Fruit fly (Drosophila melanogaster) whole organism, prepupa: ENCODE measurements around the gene mbo.

Experiments used
- CG10669 ChIP-seq: fragments of 200-800 bp; sonication (Bioruptor generic); optimal IDR thresholded peaks from 3 replicates; lab custom pipeline; 2018; ENCODE audit warnings: missing biosample characterization, mild to moderate bottlenecking, missing genetic modification characterization, moderate library complexity
- CG11294 ChIP-seq: fragments of 200-800 bp; sonication (Bioruptor generic); IDR thresholded peaks from 2 replicates; pipeline ENCODE4 v1.3.6; 2022; ENCODE audit warnings: missing biosample characterization, missing genetic modification characterization
- CG11762 ChIP-seq: fragments of 200-800 bp; sonication (Bioruptor generic); optimal IDR thresholded peaks from 3 replicates; lab custom pipeline; 2016; ENCODE audit warnings: missing biosample characterization, missing genetic modification characterization; ENCODE audit not compliant: insufficient read depth
- CG11902 ChIP-seq: fragments of 200-800 bp; sonication (Bioruptor generic); optimal IDR thresholded peaks from 3 replicates; lab custom pipeline; 2016; ENCODE audit warnings: missing biosample characterization, missing genetic modification characterization
- CG15336 ChIP-seq: fragments of 200-800 bp; sonication (Bioruptor generic); IDR thresholded peaks from 2 replicates; pipeline ENCODE4 v1.3.6; 2022; ENCODE audit warnings: missing biosample characterization, missing genetic modification characterization
- CG1621 ChIP-seq: fragments of 200-800 bp; sonication (Bioruptor generic); optimal IDR thresholded peaks from 3 replicates; lab custom pipeline; 2018; ENCODE audit warnings: missing biosample characterization, mild to moderate bottlenecking, missing genetic modification characterization
- CG16779 ChIP-seq: fragments of 200-800 bp; sonication (Bioruptor generic); optimal IDR thresholded peaks from 3 replicates; lab custom pipeline; 2017; ENCODE audit warnings: missing biosample characterization, mild to moderate bottlenecking, missing genetic modification characterization
- CG3032 ChIP-seq: fragments of 200-800 bp; optimal IDR thresholded peaks from 2 replicates; lab custom pipeline; 2019; ENCODE audit warnings: missing biosample characterization, mild to moderate bottlenecking, missing genetic modification characterization, moderate library complexity
- CG34406 ChIP-seq: fragments of 200-800 bp; sonication (Bioruptor generic); optimal IDR thresholded peaks from 3 replicates; lab custom pipeline; 2016; ENCODE audit warnings: missing biosample characterization, missing genetic modification characterization
- CG6163 ChIP-seq: fragments of 200-800 bp; sonication (Bioruptor generic); IDR thresholded peaks from 3 replicates; pipeline ENCODE4 v1.3.6; 2022; ENCODE audit warnings: missing biosample characterization, missing genetic modification characterization
- CG6276 ChIP-seq: fragments of 200-800 bp; sonication (Bioruptor generic); optimal IDR thresholded peaks from 2 replicates; lab custom pipeline; 2017; ENCODE audit warnings: missing biosample characterization, mild to moderate bottlenecking, missing genetic modification characterization
- CG6792 ChIP-seq: fragments of 200-800 bp; sonication (Bioruptor generic); optimal IDR thresholded peaks from 3 replicates; lab custom pipeline; 2016; ENCODE audit warnings: missing biosample characterization, missing genetic modification characterization
- CG6808 ChIP-seq: fragments of 200-800 bp; sonication (Bioruptor generic); optimal IDR thresholded peaks from 3 replicates; lab custom pipeline; 2017; ENCODE audit warnings: missing biosample characterization, missing genetic modification characterization, mild to moderate bottlenecking, moderate library complexity, missing genetic modification reagents
- CG8119 ChIP-seq: fragments of 200-800 bp; sonication (Bioruptor generic); IDR thresholded peaks from 3 replicates; pipeline ENCODE4 v1.3.6; 2022; ENCODE audit warnings: missing biosample characterization, missing genetic modification characterization
- CG9139 ChIP-seq: fragments of 200-800 bp; sonication (Bioruptor generic); optimal IDR thresholded peaks from 3 replicates; lab custom pipeline; 2017; ENCODE audit warnings: missing biosample characterization, mild to moderate bottlenecking, missing genetic modification characterization
- Eip75B ChIP-seq: fragments of 200-800 bp; sonication (Bioruptor generic); optimal IDR thresholded peaks from 3 replicates; lab custom pipeline; 2016; ENCODE audit warnings: missing biosample characterization, missing genetic modification characterization
- Eip93F ChIP-seq: fragments of 200-800 bp; sonication (Bioruptor generic); optimal IDR thresholded peaks from 2 replicates; lab custom pipeline; 2016; ENCODE audit warnings: missing biosample characterization, mild to moderate bottlenecking, missing genetic modification characterization
- Hr38 ChIP-seq: sonication (Bioruptor generic); optimal IDR thresholded peaks from 2 replicates; lab custom pipeline; 2016; ENCODE audit warnings: missing biosample characterization, missing genetic modification characterization
- Hr39 ChIP-seq: fragments of 200-800 bp; sonication (Bioruptor generic); optimal IDR thresholded peaks from 2 replicates; lab custom pipeline; 2016; ENCODE audit warnings: missing biosample characterization, missing genetic modification characterization
- Lpt ChIP-seq: fragments of 200-800 bp; sonication (Bioruptor generic); optimal IDR thresholded peaks from 3 replicates; lab custom pipeline; 2016; ENCODE audit warnings: missing biosample characterization, missing genetic modification characterization
- OdsH ChIP-seq: fragments of 200-800 bp; sonication (Bioruptor generic); optimal IDR thresholded peaks from 3 replicates; lab custom pipeline; 2016; ENCODE audit warnings: missing biosample characterization, missing genetic modification characterization
- Smox ChIP-seq: fragments of 200-800 bp; sonication (Bioruptor generic); optimal IDR thresholded peaks from 3 replicates; lab custom pipeline; 2016; ENCODE audit warnings: missing biosample characterization, missing genetic modification characterization
- Sox15 ChIP-seq: fragments of 200-800 bp; sonication (Bioruptor generic); optimal IDR thresholded peaks from 3 replicates; lab custom pipeline; 2016; ENCODE audit warnings: missing biosample characterization, missing genetic modification characterization
- achi ChIP-seq: fragments of 200-800 bp; sonication (Bioruptor generic); optimal IDR thresholded peaks from 3 replicates; lab custom pipeline; 2016; ENCODE audit warnings: missing biosample characterization, missing genetic modification characterization
- acj6 ChIP-seq: fragments of 200-800 bp; sonication (Bioruptor generic); optimal IDR thresholded peaks from 3 replicates; lab custom pipeline; 2016; ENCODE audit warnings: missing biosample characterization, missing genetic modification characterization
- cyc ChIP-seq: fragments of 200-800 bp; sonication (Bioruptor generic); optimal IDR thresholded peaks from 3 replicates; lab custom pipeline; 2016; ENCODE audit warnings: missing biosample characterization, missing genetic modification characterization
- eg ChIP-seq: fragments of 200-800 bp; sonication (Bioruptor generic); IDR thresholded peaks from 3 replicates; pipeline ENCODE4 v1.3.6; 2022; ENCODE audit warnings: missing biosample characterization, missing genetic modification characterization
- esn ChIP-seq: fragments of 200-800 bp; sonication (Bioruptor generic); optimal IDR thresholded peaks from 2 replicates; lab custom pipeline; 2016; ENCODE audit warnings: missing biosample characterization, mild to moderate bottlenecking, missing genetic modification characterization, moderate library complexity
- fd59A ChIP-seq: fragments of 200-800 bp; sonication (Bioruptor generic); optimal IDR thresholded peaks from 2 replicates; lab custom pipeline; 2017; ENCODE audit warnings: missing biosample characterization, mild to moderate bottlenecking, missing genetic modification characterization, missing genetic modification reagents
- fd85E ChIP-seq: fragments of 200-800 bp; sonication (Bioruptor generic); optimal IDR thresholded peaks from 3 replicates; lab custom pipeline; 2016; ENCODE audit warnings: missing biosample characterization, missing genetic modification characterization
- fkh ChIP-seq: fragments of 200-800 bp; sonication (Bioruptor generic); optimal IDR thresholded peaks from 3 replicates; lab custom pipeline; 2017; ENCODE audit warnings: missing biosample characterization, mild to moderate bottlenecking, missing genetic modification characterization, moderate library complexity
- lz ChIP-seq: fragments of 200-800 bp; sonication (Bioruptor generic); optimal IDR thresholded peaks from 3 replicates; lab custom pipeline; 2016; ENCODE audit warnings: missing biosample characterization, missing genetic modification characterization
- net ChIP-seq: fragments of 200-800 bp; sonication (Bioruptor generic); optimal IDR thresholded peaks from 3 replicates; lab custom pipeline; 2016; ENCODE audit warnings: missing biosample characterization, missing genetic modification characterization
- pdm3 ChIP-seq: fragments of 200-800 bp; sonication (Bioruptor generic); optimal IDR thresholded peaks from 3 replicates; lab custom pipeline; 2016; ENCODE audit warnings: missing biosample characterization, missing genetic modification characterization
- spab ChIP-seq: fragments of 200-800 bp; sonication (Bioruptor generic); optimal IDR thresholded peaks from 2 replicates; lab custom pipeline; 2017; ENCODE audit warnings: missing biosample characterization, mild to moderate bottlenecking, missing genetic modification characterization, missing genetic modification reagents
- ss ChIP-seq, 2 experiments: fragments of 200-800 bp; sonication (Bioruptor generic); optimal IDR thresholded peaks; 2 replicates in 1 of 2; 3 replicates in 1 of 2; lab custom pipeline; 2017 to 2018; ENCODE audit warnings: mild to moderate bottlenecking in 2 of 2, missing biosample characterization in 2 of 2, missing genetic modification characterization in 2 of 2, moderate library complexity in 1 of 2
- svp ChIP-seq: fragments of 200-800 bp; sonication (Bioruptor generic); peaks from one replicate; lab custom pipeline; 2016; ENCODE audit warnings: missing biosample characterization, missing genetic modification characterization
- topi ChIP-seq: fragments of 200-800 bp; sonication (Bioruptor generic); optimal IDR thresholded peaks from 3 replicates; lab custom pipeline; 2016; ENCODE audit warnings: missing biosample characterization, missing genetic modification characterization
- vri ChIP-seq: fragments of 200-800 bp; sonication (Bioruptor generic); optimal IDR thresholded peaks from 3 replicates; lab custom pipeline; 2016; ENCODE audit warnings: missing biosample characterization, mild to moderate bottlenecking, missing genetic modification characterization

The mbo gene

DNA sequence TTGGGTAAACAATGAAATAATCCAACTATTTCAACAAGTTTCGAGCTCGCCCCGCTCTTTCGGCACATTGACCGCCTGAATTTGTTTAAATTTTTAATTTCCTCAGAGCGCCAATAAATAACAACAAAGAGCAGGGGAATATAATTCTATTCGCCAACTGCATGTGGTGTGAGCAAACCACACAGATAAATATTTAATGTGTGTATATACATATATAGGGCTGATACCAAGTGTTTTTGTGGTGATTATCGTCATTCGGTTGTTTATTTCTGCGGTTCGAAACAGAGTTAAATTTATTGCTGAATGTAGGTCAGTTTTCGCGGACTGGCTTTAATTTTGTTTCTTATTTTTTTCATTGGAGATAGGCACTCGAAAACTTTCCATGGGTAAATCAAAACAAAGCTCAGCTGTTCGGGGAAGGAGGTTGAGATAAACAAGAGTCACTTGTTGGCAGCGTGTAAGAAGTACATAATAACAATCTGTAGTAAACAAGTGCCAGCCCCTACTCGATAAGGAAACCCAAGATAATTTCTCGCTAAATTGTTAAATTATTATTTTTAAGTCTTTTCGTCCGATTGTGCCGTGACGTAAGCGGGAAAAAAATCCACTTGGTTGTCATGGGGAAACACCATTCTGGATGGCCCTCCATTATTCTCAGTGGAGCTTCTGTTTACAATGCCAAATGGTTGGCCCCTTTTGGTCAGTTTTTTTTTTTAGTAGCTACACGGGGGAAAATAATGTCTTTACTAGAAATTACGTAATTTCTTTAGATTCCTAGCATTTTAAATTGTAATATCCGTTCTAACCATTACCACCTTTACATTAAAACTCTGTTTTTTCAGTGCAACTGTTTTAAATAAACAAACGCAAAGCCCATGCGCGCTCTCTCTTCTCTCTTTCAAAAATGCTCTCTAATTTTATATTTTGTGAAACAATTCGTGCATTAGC lies 39.0 kb upstream of the mbo start (continued):
- TF ChIP-seq vri (GFP tag; lab: Kevin White, UChicago): peak; percentile 62
- TF ChIP-seq Eip93F: peak; percentile 36
- peak; percentile 38 for TF ChIP-seq Smox (GFP tag; lab: Kevin White, UChicago)
- no peak for TF ChIP-seq net (GFP tag; lab: Kevin White, UChicago)
- TF ChIP-seq cyc: no peak
- peak; percentile 38 for TF ChIP-seq lz (GFP tag; lab: Kevin White, UChicago)
- no peak for TF ChIP-seq CG34406 (GFP tag; lab: Kevin White, UChicago)
- TF ChIP-seq fkh (GFP tag; lab: Kevin White, UChicago): peak; percentile 65
- TF ChIP-seq CG11294 (GFP tag; lab: Robert Waterston, UW): peak; percentile 61
- TF ChIP-seq CG6792 (GFP tag; lab: Kevin White, UChicago): peak; percentile 41
- peak; percentile 10 for TF ChIP-seq CG6808
- TF ChIP-seq Hr39 (GFP tag; lab: Kevin White, UChicago): peak; percentile 34
- TF ChIP-seq CG6163 (GFP tag; lab: Robert Waterston, UW): peak; percentile 68
- peak; percentile 50 for TF ChIP-seq esn (GFP tag; lab: Kevin White, UChicago)

DNA sequence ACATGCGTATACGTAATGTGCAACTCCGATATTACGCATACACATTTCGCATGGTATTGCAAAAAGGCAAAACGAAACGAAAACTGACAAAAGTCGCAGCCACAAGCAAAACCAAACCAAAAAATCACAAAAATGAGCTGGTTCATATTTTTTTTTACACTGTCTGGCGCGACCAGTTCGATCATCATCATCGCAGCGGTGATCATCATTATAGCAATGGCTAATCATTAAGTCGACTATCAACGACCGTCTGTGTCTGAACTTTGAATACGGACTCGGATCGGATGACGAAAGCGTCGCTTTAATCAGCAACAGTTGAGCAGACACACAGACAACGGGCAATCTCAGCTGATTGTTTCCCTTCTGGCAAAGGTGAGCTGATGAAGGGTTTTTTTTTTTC lies 38.0 kb upstream of the mbo start:
- peak; percentile 57 for TF ChIP-seq CG15336 (GFP tag; lab: Robert Waterston, UW)
- TF ChIP-seq CG10669 (GFP tag; lab: Kevin White, UChicago): peak; percentile 41
- TF ChIP-seq achi (GFP tag; lab: Kevin White, UChicago): no peak
- TF ChIP-seq Lpt: no peak
- peak; percentile 6 for TF ChIP-seq CG11762 (GFP tag; lab: Kevin White, UChicago)
- TF ChIP-seq CG1621 (tag; lab: Kevin White, UChicago): peak; percentile 63
- TF ChIP-seq Hr39 (GFP tag; lab: Kevin White, UChicago): no peak
- peak; percentile 78 to 81 for TF ChIP-seq ss (GFP tag; optimal IDR thresholded peaks at IDR 0.05; lab: Kevin White, UChicago)
- TF ChIP-seq net (GFP tag; lab: Kevin White, UChicago): peak; percentile 53
- TF ChIP-seq CG9139 (GFP tag; lab: Kevin White, UChicago): peak; percentile 75
- no peak for TF ChIP-seq acj6 (GFP tag; lab: Kevin White, UChicago)
- TF ChIP-seq CG6276: peak; percentile 77
- TF ChIP-seq spab (GFP tag; lab: Kevin White, UChicago): peak; percentile 34
- no peak for TF ChIP-seq CG11902 (GFP tag; lab: Kevin White, UChicago)
- peak; percentile 46; the same call in 2 of the 3 replicates for TF ChIP-seq CG8119 (GFP tag; lab: Robert Waterston, UW)
- no peak for TF ChIP-seq Hr38 (GFP tag; lab: Kevin White, UChicago)
- TF ChIP-seq fd59A: no peak
- no peak for TF ChIP-seq CG6163 (GFP tag; lab: Robert Waterston, UW)
- TF ChIP-seq CG6808: peak; percentile 68
- TF ChIP-seq OdsH (GFP tag; lab: Kevin White, UChicago): no peak
- no peak for TF ChIP-seq CG16779 (tag; lab: Kevin White, UChicago)
- TF ChIP-seq svp (GFP tag; lab: Kevin White, UChicago): peak; percentile 86
- TF ChIP-seq eg: peak; percentile 38; the same call in 2 of the 3 replicates

- TF ChIP-seq pdm3 (GFP tag; lab: Kevin White, UChicago) (no peak), CG6792 (GFP tag; lab: Kevin White, UChicago) (no peak), ss (GFP tag; optimal IDR thresholded peaks at IDR 0.05; lab: Kevin White, UChicago) (no peak), net (GFP tag; lab: Kevin White, UChicago) (no peak), Hr39 (GFP tag; lab: Kevin White, UChicago) (no peak), Eip75B (no peak), OdsH (GFP tag; lab: Kevin White, UChicago) (no peak), Sox15 (GFP tag; lab: Kevin White, UChicago) (no peak), fd85E (GFP tag; lab: Kevin White, UChicago) (no peak), CG3032 (tag; lab: Kevin White, UChicago) (no peak), CG10669 (GFP tag; lab: Kevin White, UChicago) (no peak), Eip93F (no peak), topi (GFP tag; lab: Kevin White, UChicago) (no peak), CG16779 (tag; lab: Kevin White, UChicago) (no peak)
Measured at dm6 chr3R:12716251-12716650, 37.4 kb upstream of the mbo start.
